Fruit fly (Drosophila melanogaster) whole organism, embryonic: Measurements from ENCODE around the gene CG8206.
A peak's percentile ranks its signal among the peaks of the same experiment; 100 is the strongest.

Experiments used
- Abd-B ChIP-seq: fragments of 200-800 bp; sonication (Bioruptor generic); optimal IDR thresholded peaks from 2 replicates; lab custom pipeline; 2018; ENCODE audit warnings: missing biosample characterization, mild to moderate bottlenecking, missing genetic modification characterization, moderate library complexity
- CG10462 ChIP-seq: fragments of 200-800 bp; sonication (Bioruptor generic); optimal IDR thresholded peaks from 2 replicates; lab custom pipeline; 2016; ENCODE audit warnings: missing biosample characterization, missing genetic modification characterization
- CG10959 ChIP-seq: fragments of 200-800 bp; sonication (Bioruptor generic); IDR thresholded peaks from 2 replicates; pipeline ENCODE4 v1.3.6; 2022; ENCODE audit warnings: missing biosample characterization, missing genetic modification characterization
- CG11723 ChIP-seq: fragments of 200-800 bp; sonication (Bioruptor generic); optimal IDR thresholded peaks from 2 replicates; lab custom pipeline; 2017; ENCODE audit warnings: missing biosample characterization, mild to moderate bottlenecking, missing genetic modification characterization
- CG12236 ChIP-seq: fragments of 200-800 bp; sonication (Bioruptor generic); optimal IDR thresholded peaks from 2 replicates; lab custom pipeline; 2016; ENCODE audit warnings: missing biosample characterization, missing genetic modification characterization
- CG12391 ChIP-seq: fragments of 200-800 bp; sonication (Bioruptor generic); optimal IDR thresholded peaks from 3 replicates; lab custom pipeline; 2018; ENCODE audit warnings: missing biosample characterization, mild to moderate bottlenecking, missing genetic modification characterization, moderate library complexity
- CG12744 ChIP-seq: fragments of 200-800 bp; sonication (Bioruptor generic); optimal IDR thresholded peaks from 2 replicates; lab custom pipeline; 2016; ENCODE audit warnings: missing biosample characterization, missing genetic modification characterization
- CG13624 ChIP-seq: fragments of 200-800 bp; sonication (Bioruptor generic); optimal IDR thresholded peaks from 2 replicates; lab custom pipeline; 2016; ENCODE audit warnings: missing biosample characterization, missing genetic modification characterization
- CG14014 ChIP-seq: fragments of 200-800 bp; sonication (Bioruptor generic); IDR thresholded peaks from 2 replicates; pipeline ENCODE4 v1.3.6; 2022; ENCODE audit warnings: missing biosample characterization, missing genetic modification characterization
- CG14710 ChIP-seq: fragments of 200-800 bp; sonication (Bioruptor generic); optimal IDR thresholded peaks from 3 replicates; lab custom pipeline; 2019; ENCODE audit warnings: missing biosample characterization, mild to moderate bottlenecking, missing genetic modification characterization, moderate library complexity
- CG1792 ChIP-seq: fragments of 200-800 bp; sonication (Bioruptor generic); optimal IDR thresholded peaks from 2 replicates; lab custom pipeline; 2016; ENCODE audit warnings: missing biosample characterization, missing genetic modification characterization
- CG30020 ChIP-seq: fragments of 200-800 bp; optimal IDR thresholded peaks from 2 replicates; lab custom pipeline; 2019; ENCODE audit warnings: missing biosample characterization, mild to moderate bottlenecking, missing genetic modification characterization, moderate library complexity
- CG30403 ChIP-seq: fragments of 200-800 bp; sonication (Bioruptor generic); optimal IDR thresholded peaks from 3 replicates; lab custom pipeline; 2016; ENCODE audit warnings: missing biosample characterization, missing genetic modification characterization
- CG3407 ChIP-seq: fragments of 200-800 bp; sonication (Bioruptor generic); optimal IDR thresholded peaks from 2 replicates; lab custom pipeline; 2018; ENCODE audit warnings: missing biosample characterization, mild to moderate bottlenecking, missing genetic modification characterization
- CG4282 ChIP-seq: fragments of 200-800 bp; sonication (Bioruptor generic); optimal IDR thresholded peaks from 2 replicates; lab custom pipeline; 2016; ENCODE audit warnings: missing biosample characterization, missing genetic modification characterization
- CG5180 ChIP-seq: fragments of 200-800 bp; sonication (Bioruptor generic); optimal IDR thresholded peaks from 3 replicates; lab custom pipeline; 2017; ENCODE audit warnings: missing biosample characterization, missing genetic modification characterization, mild to moderate bottlenecking, moderate library complexity, missing genetic modification reagents
- CG6854 ChIP-seq: fragments of 200-800 bp; sonication (Bioruptor generic); optimal IDR thresholded peaks from 3 replicates; lab custom pipeline; 2017; ENCODE audit warnings: missing biosample characterization, mild to moderate bottlenecking, missing genetic modification characterization
- CG8281 ChIP-seq: fragments of 200-800 bp; sonication (Bioruptor generic); optimal IDR thresholded peaks from 2 replicates; lab custom pipeline; 2018; ENCODE audit warnings: missing biosample characterization, mild to moderate bottlenecking, missing genetic modification characterization, moderate library complexity
- CG8388 ChIP-seq: fragments of 200-800 bp; sonication (Bioruptor generic); optimal IDR thresholded peaks from 2 replicates; lab custom pipeline; 2019; ENCODE audit warnings: missing biosample characterization, mild to moderate bottlenecking, missing genetic modification characterization, moderate library complexity
- CG8924 ChIP-seq: fragments of 200-800 bp; optimal IDR thresholded peaks from 3 replicates; lab custom pipeline; 2019; ENCODE audit warnings: missing biosample characterization, mild to moderate bottlenecking, missing genetic modification characterization, moderate library complexity
- Camta ChIP-seq: fragments of 200-800 bp; sonication (Bioruptor generic); optimal IDR thresholded peaks from 2 replicates; lab custom pipeline; 2016; ENCODE audit warnings: missing biosample characterization, missing genetic modification characterization
- CrebB ChIP-seq: fragments of 200-800 bp; sonication (Bioruptor generic); optimal IDR thresholded peaks from 3 replicates; lab custom pipeline; 2018; ENCODE audit warnings: missing biosample characterization, mild to moderate bottlenecking, missing genetic modification characterization
- Dbx ChIP-seq: fragments of 200-800 bp; sonication (Bioruptor generic); IDR thresholded peaks from 3 replicates; pipeline ENCODE4 v1.3.6; 2022; ENCODE audit warnings: missing biosample characterization, missing genetic modification characterization
- Ets65A ChIP-seq: fragments of 200-800 bp; sonication (Bioruptor generic); peaks from one replicate; lab custom pipeline; 2016; ENCODE audit warnings: missing biosample characterization, missing genetic modification characterization
- H2.0 ChIP-seq: fragments of 200-800 bp; sonication (Bioruptor generic); IDR thresholded peaks from 2 replicates; pipeline ENCODE4 v1.3.6; 2022; ENCODE audit warnings: missing biosample characterization, missing genetic modification characterization
- HLH4C ChIP-seq: fragments of 200-800 bp; sonication (Bioruptor generic); IDR thresholded peaks from 3 replicates; pipeline ENCODE4 v1.3.6; 2022; ENCODE audit warnings: missing biosample characterization, missing genetic modification characterization; ENCODE audit not compliant: partially characterized antibody
- NfI ChIP-seq: fragments of 200-800 bp; sonication (Bioruptor generic); optimal IDR thresholded peaks from 3 replicates; lab custom pipeline; 2018; ENCODE audit warnings: missing biosample characterization, mild to moderate bottlenecking, missing genetic modification characterization, moderate library complexity
- Pdp1 ChIP-seq, 2 experiments: fragments of 200-800 bp; sonication (Bioruptor generic); optimal IDR thresholded peaks; 3 replicates each; lab custom pipeline; 2016; ENCODE audit warnings: missing biosample characterization in 2 of 2, missing genetic modification characterization in 2 of 2, mild to moderate bottlenecking in 1 of 2, moderate library complexity in 1 of 2
- Ravus ChIP-seq: fragments of 200-800 bp; sonication (Bioruptor generic); IDR thresholded peaks from 2 replicates; pipeline ENCODE4 v1.3.6; 2022; ENCODE audit warnings: missing biosample characterization, missing genetic modification characterization
- Side ChIP-seq: fragments of 200-800 bp; sonication (Bioruptor generic); optimal IDR thresholded peaks from 2 replicates; lab custom pipeline; 2016; ENCODE audit warnings: missing biosample characterization, missing genetic modification characterization
- Sin3A ChIP-seq: fragments of >200 bp; optimal IDR thresholded peaks from 2 replicates; lab custom pipeline; 2018
- Sox102F ChIP-seq: fragments of 200-800 bp; sonication (Bioruptor generic); optimal IDR thresholded peaks from 2 replicates; lab custom pipeline; 2018; ENCODE audit warnings: missing biosample characterization, mild to moderate bottlenecking, missing genetic modification characterization, moderate library complexity
- Spps ChIP-seq: fragments of 200-800 bp; sonication (Bioruptor generic); optimal IDR thresholded peaks from 2 replicates; lab custom pipeline; 2018; ENCODE audit warnings: missing biosample characterization, mild to moderate bottlenecking, missing genetic modification characterization
- Ssrp ChIP-seq: fragments of 200-800 bp; sonication (Bioruptor generic); optimal IDR thresholded peaks from 2 replicates; lab custom pipeline; 2018; ENCODE audit warnings: missing biosample characterization, mild to moderate bottlenecking, missing genetic modification characterization, moderate library complexity
- Stat92E ChIP-seq, 3 experiments: fragments of >200 bp in 2 of 3; fragments of 200-800 bp in 1 of 3; sonication (Bioruptor generic) in 1 of 3; optimal IDR thresholded peaks; 2 replicates each; lab custom pipeline; 2017 to 2019; ENCODE audit warnings: missing biosample characterization in 3 of 3, missing genetic modification characterization in 3 of 3, mild to moderate bottlenecking in 1 of 3, moderate library complexity in 1 of 3
- Tbp ChIP-seq: fragments of >200 bp; optimal IDR thresholded peaks from 2 replicates; lab custom pipeline; 2018; ENCODE audit warnings: missing biosample characterization, missing genetic modification characterization
- amos ChIP-seq: fragments of 200-800 bp; sonication (Bioruptor generic); IDR thresholded peaks from 2 replicates; pipeline ENCODE4 v1.3.6; 2022; ENCODE audit warnings: missing biosample characterization, missing genetic modification characterization; ENCODE audit not compliant: partially characterized antibody
- aop ChIP-seq: fragments of 200-800 bp; sonication (Bioruptor generic); IDR thresholded peaks from 2 replicates; pipeline ENCODE4 v1.3.6; 2022; ENCODE audit warnings: missing biosample characterization, missing genetic modification characterization
- az2 ChIP-seq: fragments of 200-800 bp; sonication (Bioruptor generic); optimal IDR thresholded peaks from 3 replicates; lab custom pipeline; 2016; ENCODE audit warnings: missing biosample characterization, missing genetic modification characterization
- cato ChIP-seq: fragments of 200-800 bp; sonication (Bioruptor generic); optimal IDR thresholded peaks from 2 replicates; lab custom pipeline; 2016; ENCODE audit warnings: missing biosample characterization, missing genetic modification characterization, borderline replicate concordance
- ci ChIP-seq: fragments of 200-800 bp; sonication (Bioruptor generic); IDR thresholded peaks from 3 replicates; pipeline ENCODE4 v1.3.6; 2022; ENCODE audit warnings: missing biosample characterization, missing genetic modification characterization
- dpn ChIP-seq, 2 experiments: fragments of 200-800 bp; sonication (Bioruptor generic); optimal IDR thresholded peaks; 3 replicates each; lab custom pipeline; 2016; ENCODE audit warnings: missing biosample characterization in 2 of 2, missing genetic modification characterization in 2 of 2
- odd ChIP-seq: fragments of 200-800 bp; sonication (Bioruptor generic); optimal IDR thresholded peaks from 2 replicates; lab custom pipeline; 2017; ENCODE audit warnings: missing biosample characterization, mild to moderate bottlenecking, missing genetic modification characterization
- psq ChIP-seq: fragments of 200-800 bp; sonication (Bioruptor generic); optimal IDR thresholded peaks from 2 replicates; lab custom pipeline; 2017; ENCODE audit warnings: missing biosample characterization, missing genetic modification characterization
- run ChIP-seq: fragments of 200-800 bp; sonication (Bioruptor generic); optimal IDR thresholded peaks from 3 replicates; lab custom pipeline; 2018; ENCODE audit warnings: missing biosample characterization, mild to moderate bottlenecking, missing genetic modification characterization
- sob ChIP-seq: fragments of 200-800 bp; sonication (Bioruptor generic); IDR thresholded peaks from 2 replicates; pipeline ENCODE4 v1.3.6; 2022; ENCODE audit warnings: missing biosample characterization, missing genetic modification characterization
- sug ChIP-seq: fragments of 200-800 bp; optimal IDR thresholded peaks from 2 replicates; lab custom pipeline; 2019; ENCODE audit warnings: missing biosample characterization, mild to moderate bottlenecking, missing genetic modification characterization, moderate library complexity
- tna ChIP-seq: fragments of 200-800 bp; sonication (Bioruptor generic); IDR thresholded peaks from 2 replicates; pipeline ENCODE4 v1.3.6; 2022; ENCODE audit warnings: missing biosample characterization, missing genetic modification characterization; ENCODE audit not compliant: partially characterized antibody
- toy ChIP-seq: fragments of 200-800 bp; sonication (Bioruptor generic); IDR thresholded peaks from 2 replicates; pipeline ENCODE4 v1.3.6; 2022; ENCODE audit warnings: missing biosample characterization, missing genetic modification characterization
- z ChIP-seq: fragments of 200-800 bp; sonication (Bioruptor generic); IDR thresholded peaks from 3 replicates; pipeline ENCODE4 v1.3.6; 2022; ENCODE audit warnings: missing biosample characterization, missing genetic modification characterization
- zfh1 ChIP-seq: fragments of 200-800 bp; sonication (Bioruptor generic); IDR thresholded peaks from 3 replicates; pipeline ENCODE4 v1.3.6; 2022; ENCODE audit warnings: missing biosample characterization, missing genetic modification characterization

The CG8206 gene

dm6 chrX:15733995-15734394, 5.0 kb upstream of the CG8206 start, which contains the start of the genes CG12379 and MagR (continued):
- TF ChIP-seq az2 (GFP tag; lab: Kevin White, UChicago) (peak; percentile 31), Stat92E (GFP tag; optimal IDR thresholded peaks at IDR 0.05; lab: Kevin White, UChicago) (no peak), CG3407 (GFP tag; lab: Kevin White, UChicago) (no peak), Tbp (GFP tag; lab: Kevin White, UChicago) (no peak), CG30403 (GFP tag; lab: Kevin White, UChicago) (peak; percentile 74), Side (GFP tag; lab: Kevin White, UChicago) (peak; percentile 62), CG6854 (GFP tag; lab: Kevin White, UChicago) (no peak), amos (GFP tag; lab: Robert Waterston, UW) (peak; percentile 78), CG14014 (GFP tag; lab: Robert Waterston, UW) (peak; percentile 36; the same call in 1 of the 2 replicates), Ravus (GFP tag; lab: Robert Waterston, UW) (no peak), CG10462 (GFP tag; lab: Kevin White, UChicago) (no peak), ci (no peak), Pdp1 (GFP tag; optimal IDR thresholded peaks at IDR 0.05; lab: Kevin White, UChicago) (peak; percentile 62 to 72), CG8281 (no peak), CG13624 (GFP tag; lab: Kevin White, UChicago) (peak; percentile 21), Ssrp (peak; percentile 44), Abd-B (GFP tag; lab: Kevin White, UChicago) (peak; percentile 63), H2.0 (GFP tag; lab: Robert Waterston, UW) (no peak), z (no peak), CG1792 (no peak), CG12236 (GFP tag; lab: Kevin White, UChicago) (peak; percentile 2), aop (no peak), Spps (tag; lab: Kevin White, UChicago) (no peak), CG30020 (tag; lab: Kevin White, UChicago) (peak; percentile 75), CG5180 (GFP tag; lab: Kevin White, UChicago) (no peak), sug (peak; percentile 83), CrebB (tag; lab: Kevin White, UChicago) (peak; percentile 28), NfI (GFP tag; lab: Kevin White, UChicago) (peak; percentile 56), tna (GFP tag; lab: Robert Waterston, UW) (no peak), CG10959 (GFP tag; lab: Robert Waterston, UW) (no peak), odd (GFP tag; lab: Kevin White, UChicago) (no peak), sob (peak; percentile 58), HLH4C (GFP tag; lab: Robert Waterston, UW) (peak; percentile 79), cato (GFP tag; lab: Kevin White, UChicago) (no peak), CG8924 (tag; lab: Kevin White, UChicago) (peak; percentile 48), dpn (GFP tag; optimal IDR thresholded peaks at IDR 0.05; lab: Kevin White, UChicago) (peak; percentile 53 to 71), CG14710 (peak; percentile 79), Sin3A (peak; percentile 58), Dbx (GFP tag; lab: Robert Waterston, UW) (peak; percentile 61), run (no peak), CG4282 (GFP tag; lab: Kevin White, UChicago) (no peak), CG8388 (peak; percentile 33), Camta (GFP tag; lab: Kevin White, UChicago) (peak; percentile 55), toy (GFP tag; lab: Robert Waterston, UW) (no peak), Ets65A (GFP tag; lab: Kevin White, UChicago) (peak; percentile 71), zfh1 (GFP tag; lab: Robert Waterston, UW) (0 out of 3 replicates have a peak, but pooled peaks have one; percentile 6), Sox102F (GFP tag; lab: Kevin White, UChicago) (no peak), CG12391 (tag; lab: Kevin White, UChicago) (peak; percentile 65), CG12744 (GFP tag; lab: Kevin White, UChicago) (peak; percentile 9), psq (GFP tag; lab: Kevin White, UChicago) (no peak), CG11723 (no peak)
